Worm (Caenorhabditis elegans): ENCODE data around the gene tni-4.
A peak's percentile ranks its signal among the peaks of the same experiment; 100 is the strongest.
"Not testable (repeated sequence)": the region's sequence is repeated elsewhere in the genome, so short reads cannot be mapped to it uniquely, and the experiment has no call there.

Gene tni-4

ce11 chrIV:5221721-5222120 is 17.3 kb downstream of the tni-4 start:
- TF ChIP-seq zip-5 (tag; optimal IDR thresholded peaks at IDR 0.05) (no peak), hlh-8 (tag; optimal IDR thresholded peaks at IDR 0.05) (no peak), elt-4 (tag; optimal IDR thresholded peaks at IDR 0.05) (peak; percentile 15), ztf-16 (tag; optimal IDR thresholded peaks at IDR 0.05) (no peak)

- TF ChIP-seq hlh-8 (tag; optimal IDR thresholded peaks at IDR 0.05) (no peak), unc-42 (tag; optimal IDR thresholded peaks at IDR 0.05) (no peak), elt-2 (tag; optimal IDR thresholded peaks at IDR 0.05) (no peak), ceh-6 (GFP tag; optimal IDR thresholded peaks at IDR 0.05) (no peak), K02D7.2 (tag; optimal IDR thresholded peaks at IDR 0.05) (no peak), pqm-1 (tag; optimal IDR thresholded peaks at IDR 0.05) (no peak), ceh-2 (tag; optimal IDR thresholded peaks at IDR 0.05) (no peak), pha-2 (tag; optimal IDR thresholded peaks at IDR 0.05) (no peak), F13H6.1 (tag; optimal IDR thresholded peaks at IDR 0.05) (no peak), ahr-1 (tag; optimal IDR thresholded peaks at IDR 0.05) (no peak), ceh-19 (GFP tag; optimal IDR thresholded peaks at IDR 0.05) (no peak), sdc-2 (tag; optimal IDR thresholded peaks at IDR 0.05) (no peak), ceh-9 (tag; optimal IDR thresholded peaks at IDR 0.05) (no peak), T23F11.4 (GFP tag; optimal IDR thresholded peaks at IDR 0.05) (no peak), sox-2 (GFP tag; IDR thresholded peaks at IDR 0.05) (no peak), ttx-3 (tag; optimal IDR thresholded peaks at IDR 0.05) (no peak)
These were observed 19.8 kb downstream of the tni-4 start, which contains the start of gene Y59E9AL.8 for ce11 chrIV:5224238-5224637. Y59E9AL.8 (minus strand) TSS chrIV:5224338.

- not testable (repeated sequence) for TF ChIP-seq ceh-31, syd-9, ceh-30 (tag; optimal IDR thresholded peaks at IDR 0.05)
These were observed 21.0 kb downstream of the tni-4 start, which contains the start of gene cylc-1 for ce11 chrIV:5225277-5225822. cylc-1 (minus strand) TSS chrIV:5225772.

- TF ChIP-seq gmeb-2 (tag; optimal IDR thresholded peaks at IDR 0.05); elt-2 (tag; optimal IDR thresholded peaks at IDR 0.05); C38D4.7 (GFP tag; optimal IDR thresholded peaks at IDR 0.05): not testable (repeated sequence)
These were observed 22.2 kb downstream of the tni-4 start, which contains the start of gene nsph-4.1 for ce11 chrIV:5226552-5226951. nsph-4.1 (plus strand) TSS chrIV:5226852.

- no peak for TF ChIP-seq fax-1 (tag; optimal IDR thresholded peaks at IDR 0.05)
- TF ChIP-seq hlh-8 (tag; optimal IDR thresholded peaks at IDR 0.05), result no peak
- no peak for TF ChIP-seq ceh-2 (tag; optimal IDR thresholded peaks at IDR 0.05)
- no peak for TF ChIP-seq eyg-1 (tag; optimal IDR thresholded peaks at IDR 0.05)
- TF ChIP-seq sox-2 (GFP tag; IDR thresholded peaks at IDR 0.05), result no peak
- TF ChIP-seq ceh-31 (tag; optimal IDR thresholded peaks at IDR 0.05), result no peak
- TF ChIP-seq pha-2 (tag; optimal IDR thresholded peaks at IDR 0.05), result no peak
- no peak for TF ChIP-seq ceh-18 (tag; optimal IDR thresholded peaks at IDR 0.05)
These were observed 24.2 kb downstream of the tni-4 start, which contains the start of gene thn-6 for ce11 chrIV:5228619-5229018. thn-6 (plus strand) TSS chrIV:5228919.

- TF ChIP-seq hlh-8 (tag; optimal IDR thresholded peaks at IDR 0.05) (no peak), lin-11 (tag; optimal IDR thresholded peaks at IDR 0.05) (no peak), nhr-11 (tag; optimal IDR thresholded peaks at IDR 0.05) (no peak), ets-4 (tag; optimal IDR thresholded peaks at IDR 0.05) (no peak), sox-2 (GFP tag; IDR thresholded peaks at IDR 0.05) (no peak), T23F11.4 (GFP tag; optimal IDR thresholded peaks at IDR 0.05) (no peak), fkh-10 (GFP tag; optimal IDR thresholded peaks at IDR 0.05) (no peak), syd-9 (tag; optimal IDR thresholded peaks at IDR 0.05) (no peak), dve-1 (tag; optimal IDR thresholded peaks at IDR 0.05) (no peak), F13H6.1 (tag; optimal IDR thresholded peaks at IDR 0.05) (no peak), ceh-45 (GFP tag; IDR thresholded peaks at IDR 0.05) (no peak), ama-1 (optimal IDR thresholded peaks at IDR 0.05) (no peak), hlh-13 (GFP tag; optimal IDR thresholded peaks at IDR 0.05) (no peak), K09A11.1 (tag; optimal IDR thresholded peaks at IDR 0.05; ENCODE audit: insufficient read depth) (no peak), tbx-7 (tag; optimal IDR thresholded peaks at IDR 0.05) (no peak), unc-42 (tag; optimal IDR thresholded peaks at IDR 0.05) (no peak), ceh-6 (GFP tag; optimal IDR thresholded peaks at IDR 0.05) (no peak), fax-1 (tag; optimal IDR thresholded peaks at IDR 0.05) (no peak), mec-3 (tag; optimal IDR thresholded peaks at IDR 0.05; ENCODE audit: borderline replicate concordance) (no peak), ceh-9 (tag; optimal IDR thresholded peaks at IDR 0.05) (no peak)
These were observed 26.1 kb downstream of the tni-4 start, which contains the start of gene thn-5 for ce11 chrIV:5230530-5230929. thn-5 (plus strand) TSS chrIV:5230830.
